Worm (Caenorhabditis elegans) whole organism, mixed stage, embryonic: ENCODE measurements around the gene adss-1.

Source experiments
- M03D4.4 ChIP-seq: sonication (generic microtip); optimal IDR thresholded peaks from 2 replicates; lab custom pipeline; 2017; ENCODE audit warnings: mild to moderate bottlenecking, missing genetic modification characterization, missing compliant biosample characterization
- bed-3 ChIP-seq: fragments of 200-800 bp; sonication (Bioruptor generic); optimal IDR thresholded peaks from 3 replicates; lab custom pipeline; 2018; ENCODE audit warnings: mild to moderate bottlenecking, missing genetic modification characterization, moderate library complexity, missing compliant biosample characterization
- blmp-1 ChIP-seq: fragments of 150-350 bp; optimal IDR thresholded peaks from 2 replicates; lab custom pipeline; 2014; ENCODE audit warnings: missing biosample characterization, missing genetic modification characterization
- ceh-39 ChIP-seq: fragments of 150-350 bp; optimal IDR thresholded peaks from 2 replicates; lab custom pipeline; 2014; ENCODE audit warnings: missing biosample characterization, missing genetic modification characterization
- ceh-43 ChIP-seq: fragments of 200-800 bp; sonication (Bioruptor generic); optimal IDR thresholded peaks from 2 replicates; lab custom pipeline; 2018; ENCODE audit warnings: mild to moderate bottlenecking, missing genetic modification characterization, moderate library complexity, missing compliant biosample characterization
- ceh-83 ChIP-seq: fragments of 200-800 bp; sonication (Bioruptor generic); optimal IDR thresholded peaks from 2 replicates; lab custom pipeline; 2018; ENCODE audit warnings: mild to moderate bottlenecking, missing genetic modification characterization, missing compliant biosample characterization
- ces-1 ChIP-seq: fragments of 150-350 bp; optimal IDR thresholded peaks from 2 replicates; lab custom pipeline; 2014; ENCODE audit warnings: missing biosample characterization, missing genetic modification reagents, missing genetic modification characterization
- cnd-1 ChIP-seq: fragments of 200-800 bp; sonication (Bioruptor generic); optimal IDR thresholded peaks from 2 replicates; lab custom pipeline; 2018; ENCODE audit warnings: mild to moderate bottlenecking, missing genetic modification characterization, missing compliant biosample characterization
- drap-1 ChIP-seq: fragments of 200-800 bp; sonication (Bioruptor generic); optimal IDR thresholded peaks from 3 replicates; lab custom pipeline; 2018; ENCODE audit warnings: mild to moderate bottlenecking, missing genetic modification characterization, missing compliant biosample characterization
- elt-1 ChIP-seq: sonication (generic microtip); optimal IDR thresholded peaks from 2 replicates; lab custom pipeline; 2017; ENCODE audit warnings: missing genetic modification characterization, mild to moderate bottlenecking, missing compliant biosample characterization, antibody characterized with exemption, moderate library complexity, borderline replicate concordance; ENCODE audit not compliant: insufficient read depth
- elt-3 ChIP-seq: fragments of 150-350 bp; optimal IDR thresholded peaks from 2 replicates; lab custom pipeline; 2014; ENCODE audit warnings: missing biosample characterization, missing genetic modification characterization
- flh-1 ChIP-seq: fragments of 200-800 bp; sonication (Bioruptor generic); optimal IDR thresholded peaks from 2 replicates; lab custom pipeline; 2018; ENCODE audit warnings: mild to moderate bottlenecking, missing genetic modification characterization, moderate library complexity, missing compliant biosample characterization
- ham-2 ChIP-seq: fragments of 200-800 bp; sonication (Bioruptor generic); optimal IDR thresholded peaks from 2 replicates; lab custom pipeline; 2018; ENCODE audit warnings: mild to moderate bottlenecking, missing genetic modification characterization, missing compliant biosample characterization
- hlh-1 ChIP-seq: fragments of 150-350 bp; optimal IDR thresholded peaks from 2 replicates; lab custom pipeline; 2014; ENCODE audit warnings: missing biosample characterization, missing genetic modification reagents, missing genetic modification characterization
- lin-13 ChIP-seq: fragments of 150-350 bp; optimal IDR thresholded peaks from 2 replicates; lab custom pipeline; 2014; ENCODE audit warnings: missing biosample characterization, missing genetic modification characterization
- lin-32 ChIP-seq: fragments of 200-800 bp; sonication (Bioruptor generic); optimal IDR thresholded peaks from 2 replicates; lab custom pipeline; 2018; ENCODE audit warnings: mild to moderate bottlenecking, missing genetic modification characterization, missing compliant biosample characterization
- lsy-2 ChIP-seq: fragments of 150-350 bp; optimal IDR thresholded peaks from 2 replicates; lab custom pipeline; 2014; ENCODE audit warnings: missing biosample characterization, missing genetic modification characterization
- mab-5 ChIP-seq: fragments of 150-350 bp; optimal IDR thresholded peaks from 2 replicates; lab custom pipeline; 2014; ENCODE audit warnings: missing biosample characterization, missing genetic modification characterization
- mep-1 ChIP-seq: fragments of 150-350 bp; optimal IDR thresholded peaks from 2 replicates; lab custom pipeline; 2017; ENCODE audit warnings: missing biosample characterization, missing genetic modification reagents, missing genetic modification characterization, inconsistent platforms
- mls-2 ChIP-seq: sonication (generic microtip); optimal IDR thresholded peaks from 2 replicates; lab custom pipeline; 2016; ENCODE audit warnings: mild to moderate bottlenecking, missing genetic modification characterization, moderate library complexity, missing compliant biosample characterization
- nhr-12 ChIP-seq: fragments of 150-350 bp; optimal IDR thresholded peaks from 2 replicates; lab custom pipeline; 2014; ENCODE audit warnings: missing biosample characterization, missing genetic modification characterization
- nhr-2 ChIP-seq: fragments of 150-350 bp; optimal IDR thresholded peaks from 2 replicates; lab custom pipeline; 2014; ENCODE audit warnings: missing biosample characterization, missing genetic modification characterization
- nhr-237 ChIP-seq: fragments of 150-350 bp; optimal IDR thresholded peaks from 2 replicates; lab custom pipeline; 2014; ENCODE audit warnings: missing biosample characterization, missing genetic modification characterization
- nhr-28 ChIP-seq: fragments of 150-350 bp; optimal IDR thresholded peaks from 2 replicates; lab custom pipeline; 2014; ENCODE audit warnings: missing biosample characterization, missing genetic modification characterization
- nhr-76 ChIP-seq: sonication (generic microtip); optimal IDR thresholded peaks from 2 replicates; lab custom pipeline; 2017; ENCODE audit warnings: missing biosample characterization, missing genetic modification characterization
- pha-4 ChIP-seq: fragments of 150-350 bp; optimal IDR thresholded peaks from 2 replicates; lab custom pipeline; 2018; ENCODE audit warnings: missing biosample characterization, missing genetic modification reagents, missing genetic modification characterization
- sem-2 ChIP-seq: fragments of 200-800 bp; sonication (Bioruptor generic); optimal IDR thresholded peaks from 2 replicates; lab custom pipeline; 2018; ENCODE audit warnings: mild to moderate bottlenecking, missing genetic modification characterization, missing compliant biosample characterization
- snpc-4 ChIP-seq: fragments of 150-350 bp; optimal IDR thresholded peaks from 2 replicates; lab custom pipeline; 2014; ENCODE audit warnings: missing biosample characterization, missing genetic modification characterization
- sptf-1 ChIP-seq: sonication (generic microtip); optimal IDR thresholded peaks from 2 replicates; lab custom pipeline; 2017; ENCODE audit warnings: mild to moderate bottlenecking, missing genetic modification characterization, moderate library complexity, missing compliant biosample characterization
- tbx-8 ChIP-seq: fragments of 200-800 bp; sonication (Bioruptor generic); optimal IDR thresholded peaks from 2 replicates; lab custom pipeline; 2018; ENCODE audit warnings: mild to moderate bottlenecking, missing genetic modification characterization, moderate library complexity, missing compliant biosample characterization
- unc-120 ChIP-seq: sonication (generic microtip); optimal IDR thresholded peaks from 2 replicates; lab custom pipeline; 2017; ENCODE audit warnings: missing genetic modification characterization, missing compliant biosample characterization; ENCODE audit not compliant: poor library complexity, severe bottlenecking
- unc-39 ChIP-seq: fragments of 150-350 bp; optimal IDR thresholded peaks from 2 replicates; lab custom pipeline; 2014; ENCODE audit warnings: missing biosample characterization, missing genetic modification characterization
- unc-62 ChIP-seq: fragments of 150-350 bp; optimal IDR thresholded peaks from 2 replicates; lab custom pipeline; 2014; ENCODE audit warnings: missing biosample characterization, missing genetic modification reagents, missing genetic modification characterization
- zip-8 ChIP-seq: fragments of 150-350 bp; optimal IDR thresholded peaks from 2 replicates; lab custom pipeline; 2014; ENCODE audit warnings: missing biosample characterization, missing genetic modification characterization
- ztf-11 ChIP-seq: fragments of 150-350 bp; optimal IDR thresholded peaks from 2 replicates; lab custom pipeline; 2014; ENCODE audit warnings: missing biosample characterization, missing genetic modification characterization

adss-1 gene

DNA sequence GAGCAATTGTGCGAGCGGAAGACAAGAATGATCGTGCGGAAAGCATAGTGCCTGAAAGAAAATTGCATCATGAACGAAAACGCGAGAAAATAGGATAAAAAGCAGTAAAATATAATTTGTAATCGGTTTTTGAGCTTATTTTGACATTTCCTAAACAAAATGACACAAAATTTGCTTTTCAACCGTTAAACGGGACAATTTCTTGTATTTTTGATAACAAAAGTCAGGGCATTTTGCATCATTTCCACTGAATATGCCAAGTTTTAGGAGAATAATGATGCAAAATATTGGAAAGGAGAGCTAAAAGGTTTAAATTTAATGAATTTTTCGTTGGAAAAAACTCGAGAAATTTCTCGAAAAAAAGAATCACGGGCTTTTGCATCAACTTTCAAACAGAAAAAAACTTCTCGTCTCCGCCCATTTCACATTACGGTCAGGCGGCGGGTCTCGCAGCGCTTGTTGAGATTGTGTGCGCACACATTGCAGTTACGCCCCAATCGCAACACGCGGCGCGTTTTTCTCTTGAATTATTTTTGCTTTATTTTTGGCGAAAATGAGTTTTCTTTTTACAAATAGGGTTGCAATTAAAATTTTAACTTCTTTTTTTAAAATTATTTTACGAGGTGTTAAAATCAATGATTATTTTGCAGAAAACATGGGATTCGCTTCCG is 3.6 kb upstream of the adss-1 start, which contains the start of the genes hsp-6 and C37H5.5:
Gene hsp-6, minus strand, starts transcription at position 51 of the 671 bp plus-strand sequence.
Gene C37H5.5, plus strand, starts transcription at position 651 of the 671 bp plus-strand sequence.
- TF ChIP-seq nhr-237 (tag; lab: Kevin White, UChicago): peak; percentile 79
- TF ChIP-seq sptf-1 (tag; lab: Kevin White, UChicago): peak; percentile 58
- TF ChIP-seq drap-1 (GFP tag; lab: Kevin White, UChicago): peak; percentile 10
- no peak for TF ChIP-seq sem-2 (GFP tag; lab: Kevin White, UChicago)
- peak; percentile 18 for TF ChIP-seq cnd-1 (tag; lab: Kevin White, UChicago)
- TF ChIP-seq ceh-39 (tag; lab: Kevin White, UChicago): no peak
- TF ChIP-seq ceh-83 (GFP tag; lab: Kevin White, UChicago): no peak
- TF ChIP-seq nhr-28 (tag; lab: Kevin White, UChicago): no peak
- TF ChIP-seq ceh-43 (GFP tag; lab: Kevin White, UChicago): no peak
- no peak for TF ChIP-seq elt-1 (tag; lab: Kevin White, UChicago)
- no peak for TF ChIP-seq ham-2 (GFP tag; lab: Kevin White, UChicago)
- TF ChIP-seq ztf-11: no peak
- TF ChIP-seq blmp-1 (tag; lab: Kevin White, UChicago): no peak
- TF ChIP-seq hlh-1 (tag; lab: Kevin White, UChicago): peak; percentile 67
- TF ChIP-seq lin-32 (GFP tag; lab: Kevin White, UChicago): no peak
- TF ChIP-seq lin-13 (tag; lab: Kevin White, UChicago): peak; percentile 83
- no peak for TF ChIP-seq zip-8
- TF ChIP-seq bed-3 (GFP tag; lab: Kevin White, UChicago): no peak
- no peak for TF ChIP-seq unc-39
- TF ChIP-seq lsy-2 (tag; lab: Kevin White, UChicago): peak; percentile 88
- no peak for TF ChIP-seq mab-5
- no peak for TF ChIP-seq tbx-8 (GFP tag; lab: Kevin White, UChicago)
- peak; percentile 19 for TF ChIP-seq unc-62 (GFP tag; lab: Kevin White, UChicago)
- peak; percentile 49 for TF ChIP-seq unc-120
- no peak for TF ChIP-seq flh-1 (GFP tag; lab: Kevin White, UChicago)
- no peak for TF ChIP-seq elt-3 (tag; lab: Kevin White, UChicago)
- peak; percentile 22 for TF ChIP-seq nhr-2 (tag; lab: Kevin White, UChicago)
- TF ChIP-seq nhr-76 (tag; lab: Kevin White, UChicago): no peak
- TF ChIP-seq mep-1 (tag; lab: Kevin White, UChicago): peak; percentile 91
- no peak for TF ChIP-seq snpc-4 (tag; lab: Kevin White, UChicago)
- TF ChIP-seq nhr-12 (tag; lab: Kevin White, UChicago): no peak
- TF ChIP-seq M03D4.4 (tag; lab: Kevin White, UChicago): peak; percentile 4
- TF ChIP-seq pha-4 (tag; lab: Kevin White, UChicago): peak; percentile 24
- TF ChIP-seq ces-1 (GFP tag; lab: Kevin White, UChicago): peak; percentile 65
- no peak for TF ChIP-seq mls-2 (tag; lab: Kevin White, UChicago)

DNA sequence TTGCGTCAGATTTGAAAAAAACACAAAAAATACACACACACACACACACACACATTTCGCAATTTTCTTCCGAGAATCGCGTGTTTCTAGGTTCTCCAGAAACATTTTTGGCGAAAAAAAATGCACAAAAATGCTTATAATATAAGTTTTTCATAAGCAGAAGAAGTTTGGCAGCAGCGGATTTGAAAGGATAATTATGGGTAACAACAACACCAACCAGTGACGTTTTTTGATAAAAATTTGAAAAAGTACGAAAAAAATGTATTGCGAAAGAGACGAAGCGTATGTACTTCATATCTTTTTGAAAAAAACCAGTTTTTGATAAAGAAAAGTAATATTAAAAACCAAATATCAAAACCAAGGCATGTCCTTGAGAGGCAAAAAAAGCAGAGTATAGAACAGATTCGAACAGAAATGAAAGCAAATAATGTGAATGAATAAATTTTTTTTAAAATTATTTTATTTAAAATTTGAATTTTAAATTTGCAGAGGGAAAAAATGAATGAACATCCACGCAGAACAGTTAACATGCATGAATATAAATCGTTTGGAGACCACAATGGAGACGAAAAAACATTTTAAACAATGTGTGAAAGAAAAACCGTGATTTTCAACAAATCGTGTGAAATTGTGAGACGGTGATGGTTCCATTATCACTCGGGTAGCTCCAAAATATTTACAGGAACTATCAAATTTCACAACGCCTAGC is 614 bp upstream of the adss-1 start:
- TF ChIP-seq mep-1 (tag; lab: Kevin White, UChicago) (no peak), lin-32 (GFP tag; lab: Kevin White, UChicago) (no peak), drap-1 (GFP tag; lab: Kevin White, UChicago) (no peak), blmp-1 (tag; lab: Kevin White, UChicago) (no peak)

DNA sequence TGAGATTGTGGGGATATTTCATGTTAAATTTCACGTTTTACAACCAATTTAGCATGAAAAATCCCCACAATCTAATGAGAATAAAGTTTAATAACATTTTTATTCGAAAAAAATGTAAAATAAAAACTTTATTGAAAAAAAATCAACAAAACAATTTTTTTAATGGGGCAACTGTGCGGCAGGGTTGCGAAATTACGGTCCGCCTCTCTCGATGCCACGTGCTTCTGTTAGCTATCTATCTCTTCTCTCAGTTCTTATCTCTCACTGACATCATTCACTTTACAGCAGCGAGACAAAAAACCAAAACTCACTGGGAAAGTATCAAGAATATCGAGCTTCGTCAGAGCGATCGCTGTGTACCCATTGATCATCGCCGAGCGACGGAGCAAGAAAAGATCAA is 2.6 kb downstream of the adss-1 start:
- TF ChIP-seq lin-13 (tag; lab: Kevin White, UChicago) (no peak), nhr-12 (tag; lab: Kevin White, UChicago) (no peak), ces-1 (GFP tag; lab: Kevin White, UChicago) (no peak), unc-120 (no peak), mab-5 (no peak), tbx-8 (GFP tag; lab: Kevin White, UChicago) (no peak), zip-8 (no peak), mls-2 (tag; lab: Kevin White, UChicago) (no peak), cnd-1 (tag; lab: Kevin White, UChicago) (no peak), bed-3 (GFP tag; lab: Kevin White, UChicago) (no peak)
